Worm (Caenorhabditis elegans): Measurements from ENCODE around the gene papl-1.
A peak's percentile ranks its signal among the peaks of the same experiment; 100 is the strongest.

- TF ChIP-seq nhr-28 (tag; optimal IDR thresholded peaks at IDR 0.05) = peak; percentile 37
- TF ChIP-seq D1046.2 (GFP tag; IDR thresholded peaks at IDR 0.05) = no peak
- no peak for TF ChIP-seq ceh-20 (GFP tag; IDR thresholded peaks at IDR 0.05)
- no peak for TF ChIP-seq nhr-11 (tag; optimal IDR thresholded peaks at IDR 0.05)
- 0 out of 2 replicates have a peak, but pooled peaks have one; percentile 28 for TF ChIP-seq php-3 (GFP tag; IDR thresholded peaks at IDR 0.05)
Measured at ce11 chrV:12744979-12745378, 14.6 kb downstream of the papl-1 start, which contains the start of gene C15C8.7.
